Worm (Caenorhabditis elegans) whole organism, L1 larva: ENCODE data around the gene T09F3.4.

ENCODE experiments used
- blmp-1 ChIP-seq: fragments of 150-350 bp; optimal IDR thresholded peaks from 2 replicates; lab custom pipeline; 2014; ENCODE audit warnings: missing biosample characterization, missing genetic modification characterization
- nhr-11 ChIP-seq: fragments of 150-350 bp; optimal IDR thresholded peaks from 2 replicates; lab custom pipeline; 2014; ENCODE audit warnings: missing biosample characterization, missing genetic modification characterization
- nhr-47 ChIP-seq: sonication (generic microtip); optimal IDR thresholded peaks from 2 replicates; lab custom pipeline; 2016; ENCODE audit warnings: mild to moderate bottlenecking, missing genetic modification characterization, moderate library complexity, missing compliant biosample characterization
- skn-1 ChIP-seq: fragments of 150-350 bp; optimal IDR thresholded peaks from 2 replicates; lab custom pipeline; 2014; ENCODE audit warnings: missing biosample characterization, missing genetic modification characterization

DNA sequence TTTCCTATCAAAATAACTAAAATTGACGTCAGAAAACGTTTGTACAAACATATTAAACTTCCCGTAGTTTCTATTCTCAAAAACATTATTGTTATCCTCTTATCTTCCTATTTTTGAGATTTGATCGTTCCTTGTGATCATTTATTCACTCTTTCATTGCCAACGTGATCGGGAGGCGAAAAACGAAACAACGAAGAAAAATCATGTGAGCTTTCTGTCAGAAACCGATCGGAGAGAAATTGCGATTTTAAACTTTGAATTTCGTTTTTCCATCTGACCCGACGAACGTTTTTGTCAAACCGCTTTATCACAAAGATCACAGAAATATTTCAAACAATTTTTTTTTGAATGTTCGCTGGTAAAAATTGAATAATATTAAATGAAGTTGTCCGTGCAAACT, 50.8 kb downstream of the T09F3.4 start:
- TF ChIP-seq nhr-47 (peak; percentile 11), blmp-1 (peak; percentile 92), nhr-11 (no peak), skn-1 (no peak)
